Worm (Caenorhabditis elegans) whole organism, L3 larva: ENCODE results near the gene F38B6.4.

Experiments
- elt-3 ChIP-seq, 3 experiments: fragments of 150-350 bp in 1 of 3; sonication (generic microtip) in 2 of 3; optimal IDR thresholded peaks; 2 replicates in 2 of 3; 4 replicates in 1 of 3; lab custom pipeline; 2014 to 2017; ENCODE audit warnings: missing biosample characterization in 3 of 3, missing genetic modification characterization in 3 of 3
- fkh-10 ChIP-seq: sonication (generic microtip); optimal IDR thresholded peaks from 2 replicates; lab custom pipeline; 2017; ENCODE audit warnings: missing biosample characterization, missing genetic modification reagents, missing genetic modification characterization
- fos-1 ChIP-seq: fragments of 150-350 bp; optimal IDR thresholded peaks from 2 replicates; lab custom pipeline; 2014; ENCODE audit warnings: missing biosample characterization, missing genetic modification characterization
- nfya-1 ChIP-seq: sonication (generic microtip); optimal IDR thresholded peaks from 2 replicates; lab custom pipeline; 2017; ENCODE audit warnings: missing genetic modification characterization, mild to moderate bottlenecking, missing compliant biosample characterization, antibody characterized with exemption, moderate library complexity; ENCODE audit not compliant: insufficient read depth
- nhr-11 ChIP-seq: fragments of 150-350 bp; optimal IDR thresholded peaks from 2 replicates; lab custom pipeline; 2014; ENCODE audit warnings: missing biosample characterization, missing genetic modification characterization
- nhr-28 ChIP-seq: fragments of 150-350 bp; optimal IDR thresholded peaks from 2 replicates; lab custom pipeline; 2014; ENCODE audit warnings: missing biosample characterization, missing genetic modification characterization
- pha-4 ChIP-seq: fragments of 150-350 bp; optimal IDR thresholded peaks from 2 replicates; lab custom pipeline; 2014; ENCODE audit warnings: missing biosample characterization, missing genetic modification reagents, missing genetic modification characterization
- snpc-4 ChIP-seq: fragments of 150-350 bp; optimal IDR thresholded peaks from 2 replicates; lab custom pipeline; 2014; ENCODE audit warnings: missing biosample characterization, missing genetic modification characterization
- tbx-2 ChIP-seq: sonication (generic microtip); optimal IDR thresholded peaks from 2 replicates; lab custom pipeline; 2016; ENCODE audit warnings: mild to moderate bottlenecking, missing genetic modification characterization, missing compliant biosample characterization
- unc-39 ChIP-seq: sonication (generic microtip); optimal IDR thresholded peaks from 4 replicates; lab custom pipeline; 2017; ENCODE audit warnings: missing biosample characterization, missing genetic modification characterization
- ztf-11 ChIP-seq: fragments of 150-350 bp; optimal IDR thresholded peaks from 2 replicates; lab custom pipeline; 2014; ENCODE audit warnings: missing biosample characterization, missing genetic modification characterization

DNA sequence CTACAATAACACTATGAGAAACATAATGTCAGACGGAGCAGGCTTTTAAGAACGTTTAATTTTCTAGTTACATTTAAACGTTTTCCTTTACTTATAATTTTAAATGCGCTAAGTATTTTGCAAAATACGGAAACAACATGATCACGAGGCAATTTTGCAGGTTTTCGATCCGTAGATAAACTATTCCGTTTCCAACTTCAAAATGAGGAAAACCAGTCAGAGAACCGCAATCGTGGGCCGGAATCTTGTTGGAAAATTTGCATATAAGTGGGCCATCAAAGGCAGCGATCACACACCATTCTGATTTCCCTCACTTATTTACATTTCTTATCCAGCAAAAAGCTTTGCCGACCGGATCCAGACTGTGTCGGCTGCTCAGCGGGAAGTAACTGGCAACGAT, 2.1 kb upstream of the F38B6.4 start, which contains the start of gene col-172:
- TF ChIP-seq fkh-10 (GFP tag; lab: Kevin White, UChicago), result no peak
- no peak for TF ChIP-seq ztf-11 (tag; lab: Kevin White, UChicago)
- TF ChIP-seq nhr-11 (tag; lab: Kevin White, UChicago), result no peak
- TF ChIP-seq tbx-2, result no peak
- TF ChIP-seq unc-39, result no peak
- TF ChIP-seq snpc-4 (tag; lab: Kevin White, UChicago), result no peak
- no peak for TF ChIP-seq pha-4
- no peak for TF ChIP-seq elt-3 (tag; optimal IDR thresholded peaks at IDR 0.05; lab: Kevin White, UChicago)
- TF ChIP-seq nfya-1 (tag; lab: Kevin White, UChicago), result no peak
- TF ChIP-seq fos-1 (tag; lab: Kevin White, UChicago), result no peak
- TF ChIP-seq nhr-28 (tag; lab: Kevin White, UChicago), result no peak
